Worm (Caenorhabditis elegans): ENCODE measurements around the gene acs-6.
A peak's percentile ranks its signal among the peaks of the same experiment; 100 is the strongest.

Gene acs-6

ce11 chrII:7031137-7031697 lies 30.6 kb upstream of the acs-6 start:
- peak; percentile 47 for TF ChIP-seq pha-4 (tag; optimal IDR thresholded peaks at IDR 0.05)
- no peak for TF ChIP-seq unc-62 (GFP tag; optimal IDR thresholded peaks at IDR 0.05)
- TF ChIP-seq unc-39 (tag; optimal IDR thresholded peaks at IDR 0.05), result no peak
- no peak for TF ChIP-seq nhr-67 (tag; optimal IDR thresholded peaks at IDR 0.05)
- no peak for TF ChIP-seq nhr-76 (tag; optimal IDR thresholded peaks at IDR 0.05)
- no peak for TF ChIP-seq ceh-82 (tag; optimal IDR thresholded peaks at IDR 0.05)
- TF ChIP-seq ztf-11 (tag; optimal IDR thresholded peaks at IDR 0.05), result no peak
- TF ChIP-seq sea-2 (GFP tag; optimal IDR thresholded peaks at IDR 0.05), result no peak
- no peak for TF ChIP-seq lin-15B (tag; optimal IDR thresholded peaks at IDR 0.05)
- no peak for TF ChIP-seq ztf-4 (tag; optimal IDR thresholded peaks at IDR 0.05)
- peak; percentile 63 for TF ChIP-seq pqm-1 (tag; optimal IDR thresholded peaks at IDR 0.05)
- no peak for TF ChIP-seq nhr-12 (tag; optimal IDR thresholded peaks at IDR 0.05)
- no peak for TF ChIP-seq nhr-77 (tag; optimal IDR thresholded peaks at IDR 0.05)
- peak; percentile 78 for TF ChIP-seq elt-2 (tag; optimal IDR thresholded peaks at IDR 0.05)

DNA sequence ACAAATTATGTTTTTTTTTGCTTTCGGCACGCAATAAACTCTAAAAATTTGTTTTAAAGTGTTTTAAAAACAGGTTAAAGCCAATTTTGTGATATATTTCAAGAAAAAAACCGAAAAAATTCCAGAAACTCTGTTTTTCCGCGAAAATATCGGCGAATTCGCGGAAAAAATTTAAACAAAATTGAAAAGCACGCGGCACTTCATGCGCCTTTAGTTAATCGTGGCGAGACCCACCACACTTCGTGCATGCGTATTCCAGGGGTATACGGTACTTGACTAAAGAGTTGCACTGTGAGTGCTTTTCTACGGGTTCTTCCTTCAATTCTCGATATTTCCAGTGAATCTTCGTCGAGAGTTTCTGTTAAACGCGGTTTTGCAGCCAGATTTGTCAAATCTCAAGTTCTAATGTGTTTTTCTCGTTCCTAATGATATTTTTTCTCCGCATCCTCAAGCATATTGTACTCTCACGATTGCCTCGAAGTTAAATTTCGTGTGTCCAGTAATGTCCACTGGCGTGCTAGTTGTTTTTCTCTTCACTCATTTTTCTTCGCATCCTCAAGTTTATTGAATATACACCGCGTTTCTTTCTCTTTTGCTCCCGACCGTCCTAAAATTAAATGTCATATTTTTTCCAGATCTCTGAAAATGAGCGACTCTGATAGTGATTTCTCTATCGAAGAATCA lies 24.0 kb upstream of the acs-6 start, which contains the start of gene cin-4:
Gene cin-4 (plus strand): TSS at position 634 of the 684 bp plus-strand sequence.
- TF ChIP-seq elt-1 (tag; optimal IDR thresholded peaks at IDR 0.05), result no peak
- TF ChIP-seq snpc-4 (tag; optimal IDR thresholded peaks at IDR 0.05), result no peak
- TF ChIP-seq nhr-11 (tag; optimal IDR thresholded peaks at IDR 0.05), result no peak
- no peak for TF ChIP-seq mdl-1 (tag; optimal IDR thresholded peaks at IDR 0.05)
- TF ChIP-seq unc-39 (tag; optimal IDR thresholded peaks at IDR 0.05), result no peak
- no peak for TF ChIP-seq eor-1 (tag; optimal IDR thresholded peaks at IDR 0.05)
- no peak for TF ChIP-seq nhr-43 (tag; optimal IDR thresholded peaks at IDR 0.05; ENCODE audit: poor library complexity, severe bottlenecking)
- TF ChIP-seq hmg-11 (tag; optimal IDR thresholded peaks at IDR 0.05), result no peak
- no peak for TF ChIP-seq elt-2 (tag; optimal IDR thresholded peaks at IDR 0.05)
- no peak for TF ChIP-seq fkh-2 (tag; optimal IDR thresholded peaks at IDR 0.05)
- no peak for TF ChIP-seq elt-3 (tag; optimal IDR thresholded peaks at IDR 0.05)
- no peak for TF ChIP-seq jun-1 (tag; optimal IDR thresholded peaks at IDR 0.05)
- no peak for TF ChIP-seq nhr-237 (tag; optimal IDR thresholded peaks at IDR 0.05)
- TF ChIP-seq fkh-10 (GFP tag; optimal IDR thresholded peaks at IDR 0.05), result no peak
- no peak for TF ChIP-seq ceh-9 (tag; optimal IDR thresholded peaks at IDR 0.05)
- TF ChIP-seq ceh-16 (tag; optimal IDR thresholded peaks at IDR 0.05), result no peak
- TF ChIP-seq lin-39 (tag; optimal IDR thresholded peaks at IDR 0.05), result no peak
- no peak for TF ChIP-seq ama-1 (optimal IDR thresholded peaks at IDR 0.05)
- no peak for TF ChIP-seq pha-4 (tag; optimal IDR thresholded peaks at IDR 0.05)
- no peak for TF ChIP-seq tbx-2 (tag; optimal IDR thresholded peaks at IDR 0.05)

ce11 chrII:7049470-7049869 lies 12.4 kb upstream of the acs-6 start:
- TF ChIP-seq aly-2 (tag; optimal IDR thresholded peaks at IDR 0.05) (no peak), jun-1 (tag; optimal IDR thresholded peaks at IDR 0.05) (no peak), snpc-4 (tag; optimal IDR thresholded peaks at IDR 0.05) (no peak), eor-1 (tag; optimal IDR thresholded peaks at IDR 0.05) (no peak), nhr-25 (tag; optimal IDR thresholded peaks at IDR 0.05) (no peak), nhr-12 (tag; optimal IDR thresholded peaks at IDR 0.05) (no peak), daf-12 (tag; optimal IDR thresholded peaks at IDR 0.05) (no peak), skn-1 (tag; optimal IDR thresholded peaks at IDR 0.05) (no peak), nhr-67 (tag; optimal IDR thresholded peaks at IDR 0.05) (no peak), elt-2 (tag; optimal IDR thresholded peaks at IDR 0.05) (no peak), lsy-12 (tag; optimal IDR thresholded peaks at IDR 0.05) (no peak), nhr-43 (tag; optimal IDR thresholded peaks at IDR 0.05; ENCODE audit: poor library complexity, severe bottlenecking) (no peak), fkh-10 (GFP tag; optimal IDR thresholded peaks at IDR 0.05) (no peak), ama-1 (optimal IDR thresholded peaks at IDR 0.05) (no peak), nhr-237 (tag; optimal IDR thresholded peaks at IDR 0.05) (no peak), nhr-11 (tag; optimal IDR thresholded peaks at IDR 0.05) (no peak), sea-2 (GFP tag; optimal IDR thresholded peaks at IDR 0.05) (no peak), ceh-9 (tag; optimal IDR thresholded peaks at IDR 0.05) (no peak), nhr-77 (tag; optimal IDR thresholded peaks at IDR 0.05) (no peak), hmg-11 (tag; optimal IDR thresholded peaks at IDR 0.05) (no peak)
